Fruit fly (Drosophila melanogaster) whole organism, prepupa: Measurements from ENCODE around the gene Ama.
A peak's percentile ranks its signal among the peaks of the same experiment; 100 is the strongest.

ENCODE experiments used
- Blimp-1 ChIP-seq: fragments of 200-800 bp; sonication (Bioruptor generic); optimal IDR thresholded peaks from 3 replicates; lab custom pipeline; 2017; ENCODE audit warnings: missing biosample characterization, missing genetic modification characterization, mild to moderate bottlenecking, moderate library complexity, missing genetic modification reagents
- CG11294 ChIP-seq: fragments of 200-800 bp; sonication (Bioruptor generic); IDR thresholded peaks from 2 replicates; pipeline ENCODE4 v1.3.6; 2022; ENCODE audit warnings: missing biosample characterization, missing genetic modification characterization
- CG15336 ChIP-seq: fragments of 200-800 bp; sonication (Bioruptor generic); IDR thresholded peaks from 2 replicates; pipeline ENCODE4 v1.3.6; 2022; ENCODE audit warnings: missing biosample characterization, missing genetic modification characterization
- CG1621 ChIP-seq: fragments of 200-800 bp; sonication (Bioruptor generic); optimal IDR thresholded peaks from 3 replicates; lab custom pipeline; 2018; ENCODE audit warnings: missing biosample characterization, mild to moderate bottlenecking, missing genetic modification characterization
- CG16779 ChIP-seq: fragments of 200-800 bp; sonication (Bioruptor generic); optimal IDR thresholded peaks from 3 replicates; lab custom pipeline; 2017; ENCODE audit warnings: missing biosample characterization, mild to moderate bottlenecking, missing genetic modification characterization
- CG3032 ChIP-seq: fragments of 200-800 bp; optimal IDR thresholded peaks from 2 replicates; lab custom pipeline; 2019; ENCODE audit warnings: missing biosample characterization, mild to moderate bottlenecking, missing genetic modification characterization, moderate library complexity
- CG34406 ChIP-seq: fragments of 200-800 bp; sonication (Bioruptor generic); optimal IDR thresholded peaks from 3 replicates; lab custom pipeline; 2016; ENCODE audit warnings: missing biosample characterization, missing genetic modification characterization
- CG3919 ChIP-seq: fragments of 200-800 bp; sonication (Bioruptor generic); optimal IDR thresholded peaks from 3 replicates; lab custom pipeline; 2016; ENCODE audit warnings: missing biosample characterization, missing genetic modification characterization
- CG6792 ChIP-seq: fragments of 200-800 bp; sonication (Bioruptor generic); optimal IDR thresholded peaks from 3 replicates; lab custom pipeline; 2016; ENCODE audit warnings: missing biosample characterization, missing genetic modification characterization
- CG6808 ChIP-seq: fragments of 200-800 bp; sonication (Bioruptor generic); optimal IDR thresholded peaks from 3 replicates; lab custom pipeline; 2017; ENCODE audit warnings: missing biosample characterization, missing genetic modification characterization, mild to moderate bottlenecking, moderate library complexity, missing genetic modification reagents
- CG8632 ChIP-seq: fragments of 200-800 bp; sonication (Bioruptor generic); optimal IDR thresholded peaks from 3 replicates; lab custom pipeline; 2016; ENCODE audit warnings: missing biosample characterization, missing genetic modification characterization
- Eip78C ChIP-seq: fragments of 200-800 bp; sonication (Bioruptor generic); peaks from one replicate; lab custom pipeline; 2016; ENCODE audit warnings: missing biosample characterization, missing genetic modification characterization
- Ets21C ChIP-seq: fragments of 200-800 bp; sonication (Bioruptor generic); optimal IDR thresholded peaks from 3 replicates; lab custom pipeline; 2016; ENCODE audit warnings: missing biosample characterization, missing genetic modification characterization
- Ets96B ChIP-seq: fragments of 200-800 bp; optimal IDR thresholded peaks from 2 replicates; lab custom pipeline; 2019; ENCODE audit warnings: missing biosample characterization, mild to moderate bottlenecking, missing genetic modification characterization, moderate library complexity
- Gug ChIP-seq: fragments of 200-800 bp; sonication (Bioruptor generic); IDR thresholded peaks from 2 replicates; pipeline ENCODE4 v1.3.6; 2022; ENCODE audit warnings: missing biosample characterization, missing genetic modification characterization
- Hr38 ChIP-seq: sonication (Bioruptor generic); optimal IDR thresholded peaks from 2 replicates; lab custom pipeline; 2016; ENCODE audit warnings: missing biosample characterization, missing genetic modification characterization
- Hr39 ChIP-seq: fragments of 200-800 bp; sonication (Bioruptor generic); optimal IDR thresholded peaks from 2 replicates; lab custom pipeline; 2016; ENCODE audit warnings: missing biosample characterization, missing genetic modification characterization
- Lpt ChIP-seq: fragments of 200-800 bp; sonication (Bioruptor generic); optimal IDR thresholded peaks from 3 replicates; lab custom pipeline; 2016; ENCODE audit warnings: missing biosample characterization, missing genetic modification characterization
- OdsH ChIP-seq: fragments of 200-800 bp; sonication (Bioruptor generic); optimal IDR thresholded peaks from 3 replicates; lab custom pipeline; 2016; ENCODE audit warnings: missing biosample characterization, missing genetic modification characterization
- Smox ChIP-seq: fragments of 200-800 bp; sonication (Bioruptor generic); optimal IDR thresholded peaks from 3 replicates; lab custom pipeline; 2016; ENCODE audit warnings: missing biosample characterization, missing genetic modification characterization
- Sox102F ChIP-seq: fragments of 200-800 bp; sonication (Bioruptor generic); optimal IDR thresholded peaks from 2 replicates; lab custom pipeline; 2016; ENCODE audit warnings: missing biosample characterization, mild to moderate bottlenecking, missing genetic modification characterization
- Sox15 ChIP-seq: fragments of 200-800 bp; sonication (Bioruptor generic); optimal IDR thresholded peaks from 3 replicates; lab custom pipeline; 2016; ENCODE audit warnings: missing biosample characterization, missing genetic modification characterization
- acj6 ChIP-seq: fragments of 200-800 bp; sonication (Bioruptor generic); optimal IDR thresholded peaks from 3 replicates; lab custom pipeline; 2016; ENCODE audit warnings: missing biosample characterization, missing genetic modification characterization
- cyc ChIP-seq: fragments of 200-800 bp; sonication (Bioruptor generic); optimal IDR thresholded peaks from 3 replicates; lab custom pipeline; 2016; ENCODE audit warnings: missing biosample characterization, missing genetic modification characterization
- eg ChIP-seq: fragments of 200-800 bp; sonication (Bioruptor generic); IDR thresholded peaks from 3 replicates; pipeline ENCODE4 v1.3.6; 2022; ENCODE audit warnings: missing biosample characterization, missing genetic modification characterization
- esn ChIP-seq: fragments of 200-800 bp; sonication (Bioruptor generic); optimal IDR thresholded peaks from 2 replicates; lab custom pipeline; 2016; ENCODE audit warnings: missing biosample characterization, mild to moderate bottlenecking, missing genetic modification characterization, moderate library complexity
- fd85E ChIP-seq: fragments of 200-800 bp; sonication (Bioruptor generic); optimal IDR thresholded peaks from 3 replicates; lab custom pipeline; 2016; ENCODE audit warnings: missing biosample characterization, missing genetic modification characterization
- lz ChIP-seq: fragments of 200-800 bp; sonication (Bioruptor generic); optimal IDR thresholded peaks from 3 replicates; lab custom pipeline; 2016; ENCODE audit warnings: missing biosample characterization, missing genetic modification characterization
- net ChIP-seq: fragments of 200-800 bp; sonication (Bioruptor generic); optimal IDR thresholded peaks from 3 replicates; lab custom pipeline; 2016; ENCODE audit warnings: missing biosample characterization, missing genetic modification characterization
- pdm3 ChIP-seq: fragments of 200-800 bp; sonication (Bioruptor generic); optimal IDR thresholded peaks from 3 replicates; lab custom pipeline; 2016; ENCODE audit warnings: missing biosample characterization, missing genetic modification characterization
- salr ChIP-seq, 2 experiments: fragments of 200-800 bp; sonication (Bioruptor generic); optimal IDR thresholded peaks; 3 replicates each; lab custom pipeline; 2016 to 2018; ENCODE audit warnings: missing biosample characterization in 2 of 2, missing genetic modification characterization in 2 of 2, mild to moderate bottlenecking in 1 of 2
- spab ChIP-seq: fragments of 200-800 bp; sonication (Bioruptor generic); optimal IDR thresholded peaks from 2 replicates; lab custom pipeline; 2017; ENCODE audit warnings: missing biosample characterization, mild to moderate bottlenecking, missing genetic modification characterization, missing genetic modification reagents
- svp ChIP-seq: fragments of 200-800 bp; sonication (Bioruptor generic); peaks from one replicate; lab custom pipeline; 2016; ENCODE audit warnings: missing biosample characterization, missing genetic modification characterization
- topi ChIP-seq: fragments of 200-800 bp; sonication (Bioruptor generic); optimal IDR thresholded peaks from 3 replicates; lab custom pipeline; 2016; ENCODE audit warnings: missing biosample characterization, missing genetic modification characterization

The Ama gene

DNA sequence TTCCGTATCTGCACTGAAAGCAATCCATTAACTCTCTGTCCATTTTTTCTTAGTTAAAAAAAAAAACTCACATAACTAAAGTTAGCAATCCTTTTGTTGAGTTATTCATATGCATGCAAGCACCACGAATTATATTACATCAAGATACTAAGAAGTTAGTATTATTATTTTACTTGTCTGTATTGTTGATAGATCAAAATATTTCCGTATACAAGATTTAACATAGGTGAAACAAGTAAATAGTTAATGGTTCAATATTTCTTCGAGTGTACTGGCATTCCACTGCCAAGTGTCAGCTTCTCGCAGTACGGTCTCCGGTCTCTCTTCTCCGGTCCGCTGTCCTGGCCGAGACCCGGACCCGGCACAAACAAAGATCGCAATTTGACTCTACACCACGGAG, 16.2 kb upstream of the Ama start:
- TF ChIP-seq Ets96B (tag; lab: Kevin White, UChicago): no peak
- no peak for TF ChIP-seq Hr39 (GFP tag; lab: Kevin White, UChicago)
- no peak for TF ChIP-seq cyc (GFP tag; lab: Kevin White, UChicago)
- TF ChIP-seq lz (GFP tag; lab: Kevin White, UChicago): no peak
- TF ChIP-seq Lpt (GFP tag; lab: Kevin White, UChicago): no peak
- no peak for TF ChIP-seq topi (GFP tag; lab: Kevin White, UChicago)
- no peak for TF ChIP-seq OdsH (GFP tag; lab: Kevin White, UChicago)
- TF ChIP-seq CG11294 (GFP tag; lab: Robert Waterston, UW): no peak
- TF ChIP-seq CG6792 (GFP tag; lab: Kevin White, UChicago): no peak
- TF ChIP-seq CG16779 (tag; lab: Kevin White, UChicago): no peak
- TF ChIP-seq Eip78C (GFP tag; lab: Kevin White, UChicago): no peak
- no peak for TF ChIP-seq spab (GFP tag; lab: Kevin White, UChicago)
- TF ChIP-seq CG34406: no peak
- TF ChIP-seq CG15336 (GFP tag; lab: Robert Waterston, UW): no peak
- no peak for TF ChIP-seq CG3032
- TF ChIP-seq fd85E (GFP tag; lab: Kevin White, UChicago): no peak
- TF ChIP-seq CG8632: no peak
- no peak for TF ChIP-seq pdm3 (GFP tag; lab: Kevin White, UChicago)

DNA sequence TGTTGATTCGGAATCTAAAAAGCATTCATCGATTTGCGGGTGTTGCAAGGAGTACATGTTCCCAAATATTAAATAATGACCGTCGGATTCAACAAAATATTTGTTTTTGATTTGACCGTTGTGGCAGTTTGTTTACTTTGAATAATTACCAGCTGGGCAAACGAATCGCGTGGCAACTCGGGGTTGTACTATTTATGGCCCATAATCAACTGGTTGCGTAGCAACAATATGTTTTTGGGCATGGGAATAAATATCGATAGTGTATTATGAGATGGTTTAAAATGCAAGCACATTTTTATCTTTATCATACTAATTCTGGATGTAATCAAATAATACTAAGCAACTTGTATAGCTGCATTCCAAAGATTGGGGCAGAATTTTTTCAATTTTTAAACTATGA, 14.5 kb upstream of the Ama start, which contains the start of gene CG34297:
Gene CG34297 (minus strand): TSS at position 101 of the 400 bp plus-strand sequence.
- no peak for TF ChIP-seq acj6 (GFP tag; lab: Kevin White, UChicago)
- no peak for TF ChIP-seq CG3919 (GFP tag; lab: Kevin White, UChicago)
- no peak for TF ChIP-seq net (GFP tag; lab: Kevin White, UChicago)
- TF ChIP-seq salr (GFP tag; optimal IDR thresholded peaks at IDR 0.05; lab: Kevin White, UChicago): no peak
- TF ChIP-seq svp (GFP tag; lab: Kevin White, UChicago): peak; percentile 42
- no peak for TF ChIP-seq CG6808 (GFP tag; lab: Kevin White, UChicago)
- TF ChIP-seq, all 60 proteins: peak for 1

DNA sequence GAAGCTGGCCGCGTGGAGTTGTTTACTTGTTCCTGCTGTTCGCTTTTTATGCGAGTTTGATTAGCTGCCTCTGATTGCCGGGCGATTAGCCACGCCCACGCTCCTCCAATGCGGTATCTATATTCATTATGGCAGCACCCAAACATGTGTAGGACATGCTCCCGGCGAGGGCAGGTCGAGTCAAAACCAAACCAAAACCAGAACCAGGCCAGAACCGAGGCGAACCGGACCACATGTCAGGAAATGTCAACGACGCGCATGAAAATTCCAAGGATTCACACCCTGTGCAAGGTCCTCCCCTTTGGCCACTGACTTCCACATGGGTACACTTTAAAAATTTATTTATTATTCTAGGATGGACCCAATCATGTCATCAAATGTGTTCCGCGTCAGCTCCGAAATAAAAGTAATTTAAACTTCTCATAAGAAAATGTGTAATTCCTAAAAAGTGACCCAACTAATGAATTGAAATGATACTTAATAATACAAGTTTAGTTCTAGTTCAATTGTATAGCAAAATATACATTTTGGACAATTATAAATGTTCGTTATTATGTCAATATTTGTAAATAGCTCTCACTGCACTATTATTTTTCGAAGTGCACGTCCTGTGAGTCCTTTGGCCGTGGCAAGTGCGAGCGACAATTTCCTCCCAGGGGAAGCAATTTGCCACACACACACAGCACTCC, 10.8 kb upstream of the Ama start:
- TF ChIP-seq cyc (GFP tag; lab: Kevin White, UChicago): no peak
- TF ChIP-seq CG6808 (GFP tag; lab: Kevin White, UChicago): no peak
- TF ChIP-seq OdsH (GFP tag; lab: Kevin White, UChicago): no peak
- TF ChIP-seq svp (GFP tag; lab: Kevin White, UChicago): no peak
- no peak for TF ChIP-seq CG1621 (tag; lab: Kevin White, UChicago)
- TF ChIP-seq salr (GFP tag; optimal IDR thresholded peaks at IDR 0.05; lab: Kevin White, UChicago): no peak
- no peak for TF ChIP-seq Gug (GFP tag; lab: Robert Waterston, UW)
- no peak for TF ChIP-seq Sox15 (GFP tag; lab: Kevin White, UChicago)

DNA sequence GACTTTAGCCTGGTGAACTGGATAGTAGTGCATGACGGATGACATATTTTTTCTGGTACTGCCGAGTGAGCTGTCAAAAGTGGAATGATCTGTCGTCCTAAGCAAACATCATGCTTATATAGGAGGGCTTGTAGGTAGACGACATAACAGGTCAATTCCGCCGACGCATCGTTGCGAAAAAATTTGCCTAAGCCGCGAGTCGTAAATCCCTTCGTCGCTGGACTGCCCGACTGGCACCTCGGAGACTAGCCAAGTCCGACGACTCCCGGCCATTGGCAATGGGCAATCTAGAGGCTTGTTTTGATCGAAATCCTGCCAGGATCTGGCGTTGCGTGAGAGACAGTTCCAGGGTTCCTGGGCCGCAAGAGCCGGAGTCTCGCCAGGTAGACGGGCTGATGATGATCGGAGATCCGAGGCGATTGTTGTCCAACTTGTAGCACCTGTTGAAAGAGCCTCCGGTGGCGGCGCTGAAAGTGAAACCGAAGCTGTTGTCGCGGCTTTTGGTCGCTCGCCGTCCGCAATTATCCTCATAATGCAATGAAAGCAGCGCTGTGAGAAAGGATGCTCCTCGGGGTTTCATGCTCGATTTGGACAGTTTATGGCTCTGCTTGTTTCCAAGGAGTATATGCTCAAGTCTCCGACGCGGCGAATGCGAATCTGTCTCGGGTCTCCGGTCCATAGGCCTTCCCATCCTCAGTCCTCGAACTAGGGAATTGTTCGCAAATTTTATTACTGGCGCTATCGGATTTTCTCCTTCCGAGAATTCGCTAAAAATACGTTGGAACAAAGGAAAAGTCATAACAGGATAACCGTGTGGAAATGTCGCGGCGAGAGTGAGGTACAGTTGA, 8.1 kb upstream of the Ama start, which contains the start of gene zen:
Gene zen (minus strand): TSS at position 91 of the 848 bp plus-strand sequence.
- TF ChIP-seq Smox (GFP tag; lab: Kevin White, UChicago) (no peak), Hr38 (GFP tag; lab: Kevin White, UChicago) (no peak), CG8632 (no peak), Sox102F (GFP tag; lab: Kevin White, UChicago) (no peak), Gug (GFP tag; lab: Robert Waterston, UW) (no peak), OdsH (GFP tag; lab: Kevin White, UChicago) (no peak), Ets21C (GFP tag; lab: Kevin White, UChicago) (no peak), CG34406 (no peak), eg (GFP tag; lab: Robert Waterston, UW) (no peak), Blimp-1 (GFP tag; lab: Kevin White, UChicago) (no peak), CG3032 (no peak), esn (GFP tag; lab: Kevin White, UChicago) (no peak)
